Fruit fly (Drosophila melanogaster) whole organism, wandering third instar larva: ENCODE data around the gene CG9673.

Experiments used
- ey ChIP-seq: fragments of 200-800 bp; sonication (Bioruptor generic); optimal IDR thresholded peaks from 2 replicates; lab custom pipeline; 2016; ENCODE audit warnings: missing biosample characterization, missing genetic modification characterization
- lola ChIP-seq: fragments of >200 bp; optimal IDR thresholded peaks from 2 replicates; lab custom pipeline; 2017; ENCODE audit warnings: missing biosample characterization, missing genetic modification characterization

DNA sequence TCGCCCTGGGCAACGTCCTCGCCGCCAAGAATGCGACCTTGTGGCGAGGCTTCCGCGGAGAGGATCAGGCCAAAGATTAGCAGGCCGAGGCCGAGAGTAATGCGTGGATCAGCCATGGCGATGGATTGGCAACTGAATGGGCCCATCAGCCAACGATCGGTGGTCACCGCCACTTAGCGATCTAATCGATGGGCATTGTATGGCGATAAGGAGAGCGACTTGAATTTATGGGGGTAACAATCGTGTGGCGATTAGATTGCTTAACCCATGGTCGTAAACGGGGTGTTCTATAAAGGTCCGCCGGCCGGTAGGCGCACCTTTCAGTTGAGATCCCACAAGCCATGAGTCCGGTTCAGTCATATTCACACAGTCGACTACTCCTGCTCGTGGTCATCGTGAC lies at the start of gene CG9673, which contains the start of gene CG4653:
- no peak for TF ChIP-seq ey (GFP tag; lab: Kevin White, UChicago)
- no peak for TF ChIP-seq lola
